Worm (Caenorhabditis elegans) whole organism, late embryonic: Measurements from ENCODE around the gene Y24F12A.1.

ENCODE experiments used
- C08G9.2 ChIP-seq: sonication (generic microtip); optimal IDR thresholded peaks from 2 replicates; lab custom pipeline; 2016; ENCODE audit warnings: mild to moderate bottlenecking, missing genetic modification characterization, moderate library complexity, missing compliant biosample characterization
- F13H6.1 ChIP-seq: sonication (generic microtip); optimal IDR thresholded peaks from 2 replicates; lab custom pipeline; 2016; ENCODE audit warnings: missing genetic modification characterization, missing compliant biosample characterization
- K02D7.2 ChIP-seq: sonication (generic microtip); optimal IDR thresholded peaks from 2 replicates; lab custom pipeline; 2017; ENCODE audit warnings: mild to moderate bottlenecking, missing genetic modification characterization, missing compliant biosample characterization
- ahr-1 ChIP-seq: sonication (generic microtip); optimal IDR thresholded peaks from 2 replicates; lab custom pipeline; 2016; ENCODE audit warnings: missing genetic modification characterization, missing compliant biosample characterization
- ceh-14 ChIP-seq: sonication (generic microtip); optimal IDR thresholded peaks from 2 replicates; lab custom pipeline; 2016; ENCODE audit warnings: missing genotype, missing genetic modification characterization, missing compliant biosample characterization
- ceh-18 ChIP-seq: sonication (generic microtip); optimal IDR thresholded peaks from 2 replicates; lab custom pipeline; 2016; ENCODE audit warnings: missing genetic modification characterization, missing compliant biosample characterization
- ceh-19 ChIP-seq: fragments of 200-800 bp; sonication (Bioruptor generic); optimal IDR thresholded peaks from 2 replicates; lab custom pipeline; 2018; ENCODE audit warnings: mild to moderate bottlenecking, missing genetic modification characterization, missing compliant biosample characterization
- ceh-2 ChIP-seq: sonication (generic microtip); optimal IDR thresholded peaks from 2 replicates; lab custom pipeline; 2016; ENCODE audit warnings: missing genotype, missing genetic modification characterization, missing compliant biosample characterization
- ceh-30 ChIP-seq: fragments of 150-350 bp; optimal IDR thresholded peaks from 2 replicates; lab custom pipeline; 2014; ENCODE audit warnings: missing biosample characterization, missing genetic modification characterization
- ceh-31 ChIP-seq: sonication (generic microtip); optimal IDR thresholded peaks from 2 replicates; lab custom pipeline; 2016; ENCODE audit warnings: missing genetic modification characterization, missing compliant biosample characterization
- ceh-34 ChIP-seq: sonication (generic microtip); optimal IDR thresholded peaks from 2 replicates; lab custom pipeline; 2016; ENCODE audit warnings: mild to moderate bottlenecking, missing genetic modification characterization, missing compliant biosample characterization
- ceh-45 ChIP-seq: fragments of 200-800 bp; sonication (Bioruptor generic); IDR thresholded peaks from 2 replicates; pipeline ENCODE4 v1.3.6; 2022; ENCODE audit warnings: missing genetic modification reagents, missing genetic modification characterization, missing compliant biosample characterization
- ceh-9 ChIP-seq: sonication (generic microtip); optimal IDR thresholded peaks from 2 replicates; lab custom pipeline; 2016; ENCODE audit warnings: mild to moderate bottlenecking, missing genetic modification characterization, inconsistent platforms, missing compliant biosample characterization
- che-1 ChIP-seq: sonication (generic microtip); optimal IDR thresholded peaks from 2 replicates; lab custom pipeline; 2016; ENCODE audit warnings: mild to moderate bottlenecking, missing genetic modification characterization, missing compliant biosample characterization
- dve-1 ChIP-seq: sonication (generic microtip); optimal IDR thresholded peaks from 2 replicates; lab custom pipeline; 2017; ENCODE audit warnings: antibody characterized with exemption, mild to moderate bottlenecking, missing genetic modification characterization, missing compliant biosample characterization
- elt-2 ChIP-seq: sonication (generic microtip); optimal IDR thresholded peaks from 2 replicates; lab custom pipeline; 2016; ENCODE audit warnings: missing genetic modification reagents, missing genetic modification characterization, missing compliant biosample characterization
- elt-4 ChIP-seq: sonication (generic microtip); optimal IDR thresholded peaks from 2 replicates; lab custom pipeline; 2016; ENCODE audit warnings: missing genetic modification characterization, missing compliant biosample characterization
- ets-4 ChIP-seq: sonication (generic microtip); optimal IDR thresholded peaks from 2 replicates; lab custom pipeline; 2016; ENCODE audit warnings: missing genetic modification characterization, missing compliant biosample characterization
- eyg-1 ChIP-seq: sonication (generic microtip); optimal IDR thresholded peaks from 2 replicates; lab custom pipeline; 2016; ENCODE audit warnings: missing genotype, missing genetic modification characterization, missing compliant biosample characterization
- fax-1 ChIP-seq: sonication (generic microtip); optimal IDR thresholded peaks from 2 replicates; lab custom pipeline; 2016; ENCODE audit warnings: missing genotype, missing genetic modification characterization, missing compliant biosample characterization
- gmeb-2 ChIP-seq: sonication (generic microtip); optimal IDR thresholded peaks from 2 replicates; lab custom pipeline; 2016; ENCODE audit warnings: missing genetic modification characterization, inconsistent platforms, missing compliant biosample characterization
- hlh-13 ChIP-seq: fragments of 200-800 bp; sonication (Bioruptor generic); optimal IDR thresholded peaks from 2 replicates; lab custom pipeline; 2018; ENCODE audit warnings: mild to moderate bottlenecking, missing genetic modification characterization, missing compliant biosample characterization
- hlh-30 ChIP-seq: sonication (generic microtip); optimal IDR thresholded peaks from 2 replicates; lab custom pipeline; 2017; ENCODE audit warnings: antibody characterized with exemption, missing genetic modification characterization, missing compliant biosample characterization; ENCODE audit not compliant: insufficient read depth
- hlh-8 ChIP-seq: sonication (generic microtip); optimal IDR thresholded peaks from 2 replicates; lab custom pipeline; 2016; ENCODE audit warnings: missing genotype, missing genetic modification characterization, missing compliant biosample characterization
- lim-6 ChIP-seq: sonication (generic microtip); optimal IDR thresholded peaks from 2 replicates; lab custom pipeline; 2016; ENCODE audit warnings: missing genetic modification characterization, missing compliant biosample characterization
- madf-2 ChIP-seq: sonication (generic microtip); optimal IDR thresholded peaks from 2 replicates; lab custom pipeline; 2017; ENCODE audit warnings: missing genetic modification characterization, missing compliant biosample characterization
- mec-3 ChIP-seq: sonication (generic microtip); optimal IDR thresholded peaks from 2 replicates; lab custom pipeline; 2016; ENCODE audit warnings: borderline replicate concordance, missing genetic modification characterization, missing compliant biosample characterization
- nfya-1 ChIP-seq: sonication (generic microtip); optimal IDR thresholded peaks from 2 replicates; lab custom pipeline; 2017; ENCODE audit warnings: missing genetic modification characterization, mild to moderate bottlenecking, missing compliant biosample characterization, antibody characterized with exemption, moderate library complexity
- npax-4 ChIP-seq: sonication (generic microtip); optimal IDR thresholded peaks from 2 replicates; lab custom pipeline; 2016; ENCODE audit warnings: missing genetic modification characterization, missing compliant biosample characterization
- odd-2 ChIP-seq: sonication (generic microtip); optimal IDR thresholded peaks from 2 replicates; lab custom pipeline; 2017; ENCODE audit warnings: antibody characterized with exemption, mild to moderate bottlenecking, missing genetic modification characterization, missing compliant biosample characterization
- pag-3 ChIP-seq: sonication (generic microtip); optimal IDR thresholded peaks from 2 replicates; lab custom pipeline; 2016; ENCODE audit warnings: missing compliant biosample characterization, missing genetic modification characterization, borderline replicate concordance
- pat-9 ChIP-seq: fragments of 200-800 bp; sonication (Bioruptor generic); optimal IDR thresholded peaks from 2 replicates; lab custom pipeline; 2018; ENCODE audit warnings: mild to moderate bottlenecking, missing genetic modification characterization, moderate library complexity, missing compliant biosample characterization
- pax-1 ChIP-seq: fragments of 150-350 bp; optimal IDR thresholded peaks from 2 replicates; lab custom pipeline; 2014; ENCODE audit warnings: missing biosample characterization, missing genetic modification characterization
- pqm-1 ChIP-seq: sonication (generic microtip); optimal IDR thresholded peaks from 2 replicates; lab custom pipeline; 2016; ENCODE audit warnings: missing genetic modification characterization, missing compliant biosample characterization
- ref-2 ChIP-seq: sonication (generic microtip); optimal IDR thresholded peaks from 2 replicates; lab custom pipeline; 2016; ENCODE audit warnings: missing genetic modification characterization, missing compliant biosample characterization
- rnt-1 ChIP-seq: sonication (generic microtip); optimal IDR thresholded peaks from 2 replicates; lab custom pipeline; 2016; ENCODE audit warnings: missing genetic modification characterization, missing compliant biosample characterization
- sox-2 ChIP-seq: fragments of 200-800 bp; sonication (Bioruptor generic); IDR thresholded peaks from 2 replicates; pipeline ENCODE4 v1.3.6; 2022; ENCODE audit warnings: missing genetic modification reagents, missing genetic modification characterization, missing compliant biosample characterization
- syd-9 ChIP-seq: sonication (generic microtip); optimal IDR thresholded peaks from 2 replicates; lab custom pipeline; 2016; ENCODE audit warnings: mild to moderate bottlenecking, missing genetic modification characterization, moderate library complexity, missing compliant biosample characterization
- tbx-2 ChIP-seq: sonication (generic microtip); optimal IDR thresholded peaks from 2 replicates; lab custom pipeline; 2016; ENCODE audit warnings: missing genetic modification characterization, missing compliant biosample characterization
- tbx-7 ChIP-seq: sonication (generic microtip); optimal IDR thresholded peaks from 2 replicates; lab custom pipeline; 2016; ENCODE audit warnings: missing genotype, missing genetic modification characterization, missing compliant biosample characterization
- ttx-3 ChIP-seq: sonication (generic microtip); optimal IDR thresholded peaks from 2 replicates; lab custom pipeline; 2016; ENCODE audit warnings: missing genetic modification reagents, missing genetic modification characterization, missing compliant biosample characterization
- unc-3 ChIP-seq, 2 experiments: fragments of 200-800 bp in 1 of 2; sonication (Bioruptor generic) in 1 of 2; sonication (generic microtip) in 1 of 2; conservative IDR thresholded peaks in 1 of 2; optimal IDR thresholded peaks in 1 of 2; 2 replicates each; pipeline versions ENCODE4 v1.3.6 to Lab custom; 2016 to 2022; ENCODE audit warnings: missing compliant biosample characterization in 2 of 2, missing genetic modification characterization in 2 of 2, missing genetic modification reagents in 1 of 2
- unc-42 ChIP-seq: sonication (generic microtip); optimal IDR thresholded peaks from 2 replicates; lab custom pipeline; 2016; ENCODE audit warnings: missing genotype, missing genetic modification characterization, missing compliant biosample characterization
- unc-55 ChIP-seq: sonication (generic microtip); optimal IDR thresholded peaks from 2 replicates; lab custom pipeline; 2017; ENCODE audit warnings: missing biosample characterization, missing genetic modification reagents, missing genetic modification characterization
- unc-86 ChIP-seq: sonication (generic microtip); optimal IDR thresholded peaks from 2 replicates; lab custom pipeline; 2016; ENCODE audit warnings: missing genetic modification characterization, missing compliant biosample characterization
- zip-5 ChIP-seq: sonication (generic microtip); optimal IDR thresholded peaks from 2 replicates; lab custom pipeline; 2016; ENCODE audit warnings: missing genetic modification characterization, missing compliant biosample characterization
- ztf-16 ChIP-seq: sonication (generic microtip); optimal IDR thresholded peaks from 2 replicates; lab custom pipeline; 2017; ENCODE audit warnings: missing genetic modification characterization, missing compliant biosample characterization

Gene Y24F12A.1

DNA sequence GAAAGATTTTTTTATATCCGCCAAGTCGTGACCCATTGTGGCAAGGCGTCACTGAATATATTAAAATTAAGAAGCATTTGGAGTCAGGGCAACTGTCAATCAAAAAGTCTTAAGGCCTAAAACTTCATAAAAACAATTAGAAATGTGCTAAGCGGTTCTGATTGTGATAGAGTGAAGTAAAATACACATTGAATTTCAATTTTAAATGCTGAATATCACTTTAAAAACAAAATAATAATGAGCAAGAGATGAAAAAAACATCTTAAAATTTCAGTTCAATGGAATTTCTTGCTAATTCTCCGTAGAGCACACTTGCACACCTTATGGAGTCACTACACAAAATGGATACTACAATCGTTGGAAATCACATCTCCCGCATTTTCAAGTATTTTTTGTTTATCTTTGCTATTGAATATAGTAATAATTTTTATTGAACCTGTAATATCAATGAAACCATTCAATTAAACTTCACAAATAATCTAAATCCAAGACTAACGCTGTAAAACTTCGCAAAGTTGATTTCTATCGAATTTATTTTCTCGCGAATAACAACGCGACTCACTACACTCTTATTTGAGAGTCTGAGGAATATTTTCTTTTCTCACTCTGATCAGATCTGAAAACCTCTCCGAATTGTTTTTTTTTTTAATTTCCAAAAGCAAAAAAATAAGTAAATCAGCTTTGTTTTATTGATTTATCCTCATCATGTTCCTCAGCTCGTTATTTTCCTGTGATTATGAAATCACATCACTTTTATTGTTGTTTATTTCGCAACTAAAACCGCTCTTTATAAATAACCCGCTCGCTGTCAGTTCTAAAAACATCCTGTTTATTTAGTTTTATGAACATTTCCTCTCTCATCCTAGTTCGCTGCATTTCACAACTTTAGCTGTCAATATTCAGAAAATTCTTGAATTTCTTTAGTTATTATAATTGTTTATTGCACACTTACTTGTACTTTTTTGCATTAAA, 30.7 kb downstream of the Y24F12A.1 start, which contains the start of gene mars-1:
mars-1 (minus strand) TSS at position 51 of the 972 bp plus-strand sequence.
- peak; percentile 53 for TF ChIP-seq ahr-1 (tag; lab: Kevin White, UChicago)
- no peak for TF ChIP-seq elt-4
- peak; percentile 49 for TF ChIP-seq mec-3
- peak; percentile 64 for TF ChIP-seq pqm-1 (tag; lab: Kevin White, UChicago)
- TF ChIP-seq ceh-9 (tag; lab: Kevin White, UChicago) = no peak
- TF ChIP-seq zip-5 = peak; percentile 93
- TF ChIP-seq unc-86 = peak; percentile 57
- TF ChIP-seq elt-2 (tag; lab: Kevin White, UChicago) = peak; percentile 59
- no peak for TF ChIP-seq hlh-30
- peak; percentile 51 for TF ChIP-seq hlh-8
- TF ChIP-seq unc-42 (tag; lab: Kevin White, UChicago) = peak; percentile 60
- TF ChIP-seq K02D7.2 (tag; lab: Kevin White, UChicago) = no peak
- TF ChIP-seq tbx-2 = peak; percentile 80
- TF ChIP-seq ref-2 (tag; lab: Kevin White, UChicago) = peak; percentile 37
- peak; percentile 62 for TF ChIP-seq ceh-14
- TF ChIP-seq ceh-31 (tag; lab: Kevin White, UChicago) = peak; percentile 94
- peak; percentile 18 for TF ChIP-seq eyg-1 (tag; lab: Kevin White, UChicago)
- TF ChIP-seq C08G9.2 (tag; lab: Kevin White, UChicago) = peak; percentile 85
- TF ChIP-seq unc-3 (GFP tag; conservative IDR thresholded peaks at IDR 0.05; lab: Robert Waterston, UW) = no peak
- peak; percentile 60 for TF ChIP-seq unc-3 (tag; optimal IDR thresholded peaks at IDR 0.05; lab: Kevin White, UChicago)
- peak; percentile 79 for TF ChIP-seq tbx-7 (tag; lab: Kevin White, UChicago)
- peak; percentile 72 for TF ChIP-seq fax-1
- peak; percentile 50 for TF ChIP-seq ceh-18 (tag; lab: Kevin White, UChicago)
- TF ChIP-seq pat-9 = no peak
- TF ChIP-seq rnt-1 (tag; lab: Kevin White, UChicago) = peak; percentile 49
- peak; percentile 21 for TF ChIP-seq ceh-19 (GFP tag; lab: Kevin White, UChicago)
- peak; percentile 72 for TF ChIP-seq F13H6.1 (tag; lab: Kevin White, UChicago)
- TF ChIP-seq unc-55 = no peak
- TF ChIP-seq ceh-34 (tag; lab: Kevin White, UChicago) = peak; percentile 76
- peak; percentile 82 for TF ChIP-seq ceh-2
- peak; percentile 90 for TF ChIP-seq ets-4 (tag; lab: Kevin White, UChicago)
- no peak for TF ChIP-seq che-1
- TF ChIP-seq pax-1 (tag; lab: Kevin White, UChicago) = no peak
- peak; percentile 54 for TF ChIP-seq lim-6 (tag; lab: Kevin White, UChicago)
- TF ChIP-seq odd-2 = no peak
- TF ChIP-seq syd-9 (tag; lab: Kevin White, UChicago) = peak; percentile 32

- no peak for TF ChIP-seq hlh-13 (GFP tag; lab: Kevin White, UChicago)
- no peak for TF ChIP-seq ceh-18 (tag; lab: Kevin White, UChicago)
- TF ChIP-seq sox-2 = no peak
- TF ChIP-seq hlh-30 = peak; percentile 67
These were observed 31.3 kb downstream of the Y24F12A.1 start, which contains the start of gene F58B3.6 for ce11 chrIV:11636409-11636723. TSS of gene F58B3.6 (plus strand) at chrIV:11636648.

DNA sequence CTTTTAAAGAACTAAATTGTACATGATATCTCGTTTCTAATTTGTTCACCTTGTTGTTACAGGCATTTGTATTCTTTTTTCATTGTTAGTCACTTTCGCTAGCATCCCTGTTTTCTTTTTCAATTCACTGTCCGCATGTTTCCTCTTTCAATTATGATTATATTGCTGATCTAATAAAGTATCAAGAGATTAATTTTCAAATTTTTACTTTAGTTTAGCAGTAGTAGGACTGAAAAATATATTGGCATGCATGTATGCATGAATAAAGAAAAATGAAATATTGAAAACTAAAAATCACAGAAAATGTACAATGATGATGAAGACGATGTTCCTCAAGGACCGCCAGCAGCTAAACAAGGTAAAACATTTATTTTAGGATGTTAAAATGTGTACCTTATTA, 33.0 kb downstream of the Y24F12A.1 start, which contains the start of gene rbm-17:
rbm-17 (plus strand) TSS at position 301 of the 400 bp plus-strand sequence.
- TF ChIP-seq unc-86 (no peak), ttx-3 (tag; lab: Kevin White, UChicago) (no peak), ceh-45 (no peak), ref-2 (tag; lab: Kevin White, UChicago) (no peak), madf-2 (tag; lab: Kevin White, UChicago) (no peak), gmeb-2 (no peak), ceh-30 (tag; lab: Kevin White, UChicago) (no peak), elt-2 (tag; lab: Kevin White, UChicago) (no peak), npax-4 (tag; lab: Kevin White, UChicago) (no peak), nfya-1 (no peak), ztf-16 (tag; lab: Kevin White, UChicago) (no peak), pag-3 (tag; lab: Kevin White, UChicago) (no peak), dve-1 (tag; lab: Kevin White, UChicago) (no peak), pat-9 (no peak)
